Worm (Caenorhabditis elegans) whole organism, young adult: ENCODE results near the gene zip-3.

Experiments
- F39B2.1 ChIP-seq: fragments of 200-800 bp; sonication (Bioruptor generic); IDR thresholded peaks from 2 replicates; pipeline ENCODE4 v1.3.6; 2022; ENCODE audit warnings: missing genetic modification reagents, missing genetic modification characterization, missing compliant biosample characterization
- ama-1 ChIP-seq, 3 experiments: fragments of 150-350 bp in 1 of 3; sonication (generic microtip) in 2 of 3; optimal IDR thresholded peaks; 2 replicates each; lab custom pipeline; 2014 to 2018; ENCODE audit warnings: missing biosample characterization in 2 of 3, missing genetic modification characterization in 2 of 3, missing genetic modification reagents in 2 of 3
- atf-7 ChIP-seq: sonication (generic microtip); optimal IDR thresholded peaks from 2 replicates; lab custom pipeline; 2017; ENCODE audit warnings: mild to moderate bottlenecking, missing genetic modification characterization, missing compliant biosample characterization
- ceh-100 ChIP-seq: fragments of 200-800 bp; sonication (Bioruptor generic); IDR thresholded peaks from 2 replicates; pipeline ENCODE4 v1.3.6; 2022; ENCODE audit warnings: missing genetic modification reagents, missing genetic modification characterization, missing compliant biosample characterization
- dpl-1 ChIP-seq: fragments of 150-350 bp; optimal IDR thresholded peaks from 2 replicates; lab custom pipeline; 2014; ENCODE audit warnings: missing biosample characterization, missing genetic modification reagents, missing genetic modification characterization
- fkh-3 ChIP-seq: sonication (generic microtip); optimal IDR thresholded peaks from 2 replicates; lab custom pipeline; 2016; ENCODE audit warnings: mild to moderate bottlenecking, missing genetic modification characterization, missing compliant biosample characterization
- hsf-1 ChIP-seq: fragments of 200-800 bp; sonication (Bioruptor generic); IDR thresholded peaks from 2 replicates; pipeline ENCODE4 v1.3.6; 2022; ENCODE audit warnings: missing genetic modification reagents, missing genetic modification characterization, missing compliant biosample characterization
- madf-10 ChIP-seq: sonication (generic microtip); optimal IDR thresholded peaks from 2 replicates; lab custom pipeline; 2016; ENCODE audit warnings: mild to moderate bottlenecking, missing genetic modification characterization, missing compliant biosample characterization
- nfya-2 ChIP-seq: fragments of 200-800 bp; sonication (Bioruptor generic); IDR thresholded peaks from 2 replicates; pipeline ENCODE4 v1.3.6; 2022; ENCODE audit warnings: missing genetic modification reagents, missing genetic modification characterization, missing compliant biosample characterization
- pha-4 ChIP-seq: fragments of 150-350 bp; sonication (generic microtip); optimal IDR thresholded peaks from 2 replicates; lab custom pipeline; 2014; ENCODE audit warnings: missing biosample characterization, missing genetic modification reagents, missing genetic modification characterization
- snpc-4 ChIP-seq, 5 experiments: fragments of 150-350 bp in 1 of 5; sonication (generic microtip) in 4 of 5; optimal IDR thresholded peaks; 2 replicates each; lab custom pipeline; 2014 to 2018; ENCODE audit warnings: missing genetic modification characterization in 5 of 5, missing biosample characterization in 3 of 5, antibody characterized with exemption in 2 of 5, mild to moderate bottlenecking in 2 of 5, missing compliant biosample characterization in 2 of 5, missing genotype in 2 of 5, moderate library complexity in 2 of 5, missing genetic modification reagents in 1 of 5
- unc-62 ChIP-seq: fragments of 150-350 bp; optimal IDR thresholded peaks from 2 replicates; lab custom pipeline; 2014; ENCODE audit warnings: missing biosample characterization, missing genetic modification reagents, missing genetic modification characterization
- xnd-1 ChIP-seq: sonication (generic microtip); optimal IDR thresholded peaks from 2 replicates; lab custom pipeline; 2016; ENCODE audit warnings: missing genotype, missing genetic modification reagents, missing genetic modification characterization, missing compliant biosample characterization

- TF ChIP-seq dpl-1 (GFP tag; lab: Kevin White, UChicago) (no peak), nfya-2 (GFP tag; lab: Robert Waterston, UW) (no peak), ceh-100 (GFP tag; lab: Robert Waterston, UW) (no peak), madf-10 (tag; lab: Kevin White, UChicago) (no peak), pha-4 (tag; lab: Kevin White, UChicago) (no peak), snpc-4 (GFP tag; optimal IDR thresholded peaks at IDR 0.05; lab: Kevin White, UChicago) (no peak), snpc-4 (tag; optimal IDR thresholded peaks at IDR 0.05; lab: Kevin White, UChicago) (peak in 2 of 4 experiments; percentile 48 to 76), hsf-1 (no peak), fkh-3 (no peak), F39B2.1 (no peak), ama-1 (optimal IDR thresholded peaks at IDR 0.05; lab: Kevin White, UChicago) (no peak), ama-1 (GFP tag; optimal IDR thresholded peaks at IDR 0.05; lab: Kevin White, UChicago) (no peak), atf-7 (tag; lab: Kevin White, UChicago) (no peak), xnd-1 (no peak), unc-62 (GFP tag; lab: Kevin White, UChicago) (no peak)
These were observed 40.7 kb upstream of the zip-3 start for ce11 chrII:13997989-13998388.
